Fruit fly (Drosophila melanogaster): ENCODE data around the gene RpS19a.
A peak's percentile ranks its signal among the peaks of the same experiment; 100 is the strongest.

The RpS19a gene

DNA sequence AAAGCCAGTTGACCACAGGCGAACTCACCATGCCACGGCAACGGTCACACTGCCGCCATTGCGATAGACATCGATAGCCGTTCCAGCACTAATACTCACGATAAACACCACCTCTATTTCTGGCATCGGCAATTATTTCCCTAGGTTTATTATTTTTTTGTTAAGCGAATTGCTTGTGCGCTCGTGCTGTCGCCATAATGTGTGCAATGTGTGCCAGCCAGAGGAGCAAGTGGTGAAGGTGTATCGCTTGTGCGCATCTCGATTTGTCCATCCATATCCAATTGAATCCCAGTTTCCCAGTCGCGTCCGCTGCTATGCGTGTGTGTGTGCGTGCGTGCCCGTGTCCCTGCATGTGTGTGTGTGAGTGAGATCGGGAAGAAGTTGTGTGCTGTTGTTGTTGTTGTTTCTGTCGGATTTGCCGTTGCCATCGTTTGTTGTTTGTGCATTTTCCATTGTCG, 27.1 kb upstream of the RpS19a start, which contains the start of gene mbt (continued):
- TF ChIP-seq CG8478 (optimal IDR thresholded peaks at IDR 0.05) (peak; percentile 85), CG2712 (tag; optimal IDR thresholded peaks at IDR 0.05) (peak; percentile 15), CG13424 (tag; optimal IDR thresholded peaks at IDR 0.05) (no peak), gsb-n (tag; optimal IDR thresholded peaks at IDR 0.05) (peak; percentile 27), CG1024 (GFP tag; IDR thresholded peaks at IDR 0.05) (no peak), p53 (GFP tag; optimal IDR thresholded peaks at IDR 0.05) (peak; percentile 58), nerfin-2 (GFP tag; IDR thresholded peaks at IDR 0.05; ENCODE audit: partially characterized antibody) (peak; percentile 56; the same call in 1 of the 2 replicates), pzg (GFP tag; optimal IDR thresholded peaks at IDR 0.05) (peak; percentile 93), CG12391 (tag; optimal IDR thresholded peaks at IDR 0.05) (peak; percentile 28), knrl (GFP tag; IDR thresholded peaks at IDR 0.05; ENCODE audit: partially characterized antibody) (peak; percentile 92), caup (GFP tag; optimal IDR thresholded peaks at IDR 0.05; ENCODE audit: severe bottlenecking) (no peak), CG13287 (GFP tag; IDR thresholded peaks at IDR 0.05; ENCODE audit: partially characterized antibody) (peak; percentile 92), Rx (GFP tag; IDR thresholded peaks at IDR 0.05) (no peak), BEAF-32 (GFP tag; optimal IDR thresholded peaks at IDR 0.05) (peak; percentile 97), HmgZ (tag; optimal IDR thresholded peaks at IDR 0.05) (peak; percentile 51), hb (GFP tag; IDR thresholded peaks at IDR 0.05; ENCODE audit: partially characterized antibody) (peak; percentile 84), cg (GFP tag; optimal IDR thresholded peaks at IDR 0.05) (peak; percentile 97), HLH4C (GFP tag; IDR thresholded peaks at IDR 0.05; ENCODE audit: partially characterized antibody) (peak; percentile 82), trem (tag; optimal IDR thresholded peaks at IDR 0.05) (peak; percentile 53), gfzf (GFP tag; optimal IDR thresholded peaks at IDR 0.05) (peak; percentile 60), CG10147 (GFP tag; optimal IDR thresholded peaks at IDR 0.05) (peak; percentile 55), CG13296 (GFP tag; optimal IDR thresholded peaks at IDR 0.05) (no peak), br (optimal IDR thresholded peaks at IDR 0.05) (no peak), MESR4 (GFP tag; optimal IDR thresholded peaks at IDR 0.05) (peak; percentile 94), Bgb (GFP tag; IDR thresholded peaks at IDR 0.05; ENCODE audit: partially characterized antibody) (peak; percentile 95), CG14860 (GFP tag; IDR thresholded peaks at IDR 0.05; ENCODE audit: partially characterized antibody) (peak; percentile 82), pros (GFP tag; optimal IDR thresholded peaks at IDR 0.05) (no peak), slp2 (GFP tag; optimal IDR thresholded peaks at IDR 0.05) (peak; percentile 31), Doc3 (GFP tag; IDR thresholded peaks at IDR 0.05; ENCODE audit: partially characterized antibody) (peak; percentile 88), CG17829 (tag; optimal IDR thresholded peaks at IDR 0.05) (peak; percentile 21), CG4360 (GFP tag; IDR thresholded peaks at IDR 0.05) (peak; percentile 94), Dref (GFP tag; IDR thresholded peaks at IDR 0.05) (peak; percentile 75), lbe (GFP tag; optimal IDR thresholded peaks at IDR 0.05) (no peak), Ptx1 (GFP tag; IDR thresholded peaks at IDR 0.05) (no peak), her (GFP tag; optimal IDR thresholded peaks at IDR 0.05) (peak; percentile 8), Stat92E (GFP tag; optimal IDR thresholded peaks at IDR 0.05) (peak in 1 of 3 experiments; percentile 42), CG15479 (GFP tag; optimal IDR thresholded peaks at IDR 0.05) (peak; percentile 50), Myb (GFP tag; optimal IDR thresholded peaks at IDR 0.05) (peak; percentile 94), ftz-f1 (GFP tag; optimal IDR thresholded peaks at IDR 0.05) (peak; percentile 19), CG6813 (GFP tag; optimal IDR thresholded peaks at IDR 0.05) (no peak), CG12659 (GFP tag; optimal IDR thresholded peaks at IDR 0.05) (peak; percentile 74), ATbp (GFP tag; optimal IDR thresholded peaks at IDR 0.05) (no peak), insv (GFP tag; optimal IDR thresholded peaks at IDR 0.05) (peak in 1 of 2 experiments; percentile 56), D19A (tag; optimal IDR thresholded peaks at IDR 0.05) (peak; percentile 1), Max (GFP tag; optimal IDR thresholded peaks at IDR 0.05) (peak; percentile 3), CG17385 (GFP tag; optimal IDR thresholded peaks at IDR 0.05) (peak; percentile 14), Elba2 (GFP tag; optimal IDR thresholded peaks at IDR 0.05) (peak; percentile 64), Opbp (GFP tag; IDR thresholded peaks at IDR 0.05; ENCODE audit: partially characterized antibody) (peak; percentile 95), Ets97D (GFP tag; optimal IDR thresholded peaks at IDR 0.05) (peak; percentile 74)
